Fruit fly (Drosophila melanogaster) whole organism, prepupa: Measurements from ENCODE around the gene CG34298.
A peak's percentile ranks its signal among the peaks of the same experiment; 100 is the strongest.

Experiments used
- Blimp-1 ChIP-seq: fragments of 200-800 bp; sonication (Bioruptor generic); optimal IDR thresholded peaks from 3 replicates; lab custom pipeline; 2017; ENCODE audit warnings: missing biosample characterization, missing genetic modification characterization, mild to moderate bottlenecking, moderate library complexity, missing genetic modification reagents
- CG10631 ChIP-seq: fragments of 200-800 bp; sonication (Bioruptor generic); optimal IDR thresholded peaks from 2 replicates; lab custom pipeline; 2016; ENCODE audit warnings: missing biosample characterization, missing genetic modification characterization
- CG11294 ChIP-seq: fragments of 200-800 bp; sonication (Bioruptor generic); IDR thresholded peaks from 2 replicates; pipeline ENCODE4 v1.3.6; 2022; ENCODE audit warnings: missing biosample characterization, missing genetic modification characterization
- CG11762 ChIP-seq: fragments of 200-800 bp; sonication (Bioruptor generic); optimal IDR thresholded peaks from 3 replicates; lab custom pipeline; 2016; ENCODE audit warnings: missing biosample characterization, missing genetic modification characterization; ENCODE audit not compliant: insufficient read depth
- CG11902 ChIP-seq: fragments of 200-800 bp; sonication (Bioruptor generic); optimal IDR thresholded peaks from 3 replicates; lab custom pipeline; 2016; ENCODE audit warnings: missing biosample characterization, missing genetic modification characterization
- CG15336 ChIP-seq: fragments of 200-800 bp; sonication (Bioruptor generic); IDR thresholded peaks from 2 replicates; pipeline ENCODE4 v1.3.6; 2022; ENCODE audit warnings: missing biosample characterization, missing genetic modification characterization
- CG1621 ChIP-seq: fragments of 200-800 bp; sonication (Bioruptor generic); optimal IDR thresholded peaks from 3 replicates; lab custom pipeline; 2018; ENCODE audit warnings: missing biosample characterization, mild to moderate bottlenecking, missing genetic modification characterization
- CG16779 ChIP-seq: fragments of 200-800 bp; sonication (Bioruptor generic); optimal IDR thresholded peaks from 3 replicates; lab custom pipeline; 2017; ENCODE audit warnings: missing biosample characterization, mild to moderate bottlenecking, missing genetic modification characterization
- CG3032 ChIP-seq: fragments of 200-800 bp; optimal IDR thresholded peaks from 2 replicates; lab custom pipeline; 2019; ENCODE audit warnings: missing biosample characterization, mild to moderate bottlenecking, missing genetic modification characterization, moderate library complexity
- CG31627 ChIP-seq: fragments of 200-800 bp; sonication (Bioruptor generic); optimal IDR thresholded peaks from 3 replicates; lab custom pipeline; 2016; ENCODE audit warnings: missing biosample characterization, missing genetic modification characterization
- CG32006 ChIP-seq: fragments of 200-800 bp; sonication (Bioruptor generic); optimal IDR thresholded peaks from 3 replicates; lab custom pipeline; 2017; ENCODE audit warnings: missing biosample characterization, mild to moderate bottlenecking, missing genetic modification characterization
- CG34406 ChIP-seq: fragments of 200-800 bp; sonication (Bioruptor generic); optimal IDR thresholded peaks from 3 replicates; lab custom pipeline; 2016; ENCODE audit warnings: missing biosample characterization, missing genetic modification characterization
- CG3919 ChIP-seq: fragments of 200-800 bp; sonication (Bioruptor generic); optimal IDR thresholded peaks from 3 replicates; lab custom pipeline; 2016; ENCODE audit warnings: missing biosample characterization, missing genetic modification characterization
- CG4318 ChIP-seq: fragments of 200-800 bp; sonication (Bioruptor generic); optimal IDR thresholded peaks from 3 replicates; lab custom pipeline; 2017; ENCODE audit warnings: missing biosample characterization, mild to moderate bottlenecking, missing genetic modification characterization
- CG6163 ChIP-seq: fragments of 200-800 bp; sonication (Bioruptor generic); IDR thresholded peaks from 3 replicates; pipeline ENCODE4 v1.3.6; 2022; ENCODE audit warnings: missing biosample characterization, missing genetic modification characterization
- CG6276 ChIP-seq: fragments of 200-800 bp; sonication (Bioruptor generic); optimal IDR thresholded peaks from 2 replicates; lab custom pipeline; 2017; ENCODE audit warnings: missing biosample characterization, mild to moderate bottlenecking, missing genetic modification characterization
- CG6808 ChIP-seq: fragments of 200-800 bp; sonication (Bioruptor generic); optimal IDR thresholded peaks from 3 replicates; lab custom pipeline; 2017; ENCODE audit warnings: missing biosample characterization, missing genetic modification characterization, mild to moderate bottlenecking, moderate library complexity, missing genetic modification reagents
- CG6854 ChIP-seq: fragments of 200-800 bp; sonication (Bioruptor generic); optimal IDR thresholded peaks from 2 replicates; lab custom pipeline; 2017; ENCODE audit warnings: missing biosample characterization, mild to moderate bottlenecking, missing genetic modification characterization
- CG7368 ChIP-seq: fragments of 200-800 bp; sonication (Bioruptor generic); optimal IDR thresholded peaks from 3 replicates; lab custom pipeline; 2016; ENCODE audit warnings: missing biosample characterization, missing genetic modification characterization
- CG8119 ChIP-seq: fragments of 200-800 bp; sonication (Bioruptor generic); IDR thresholded peaks from 3 replicates; pipeline ENCODE4 v1.3.6; 2022; ENCODE audit warnings: missing biosample characterization, missing genetic modification characterization
- CG8319 ChIP-seq: fragments of 200-800 bp; sonication (Bioruptor generic); optimal IDR thresholded peaks from 3 replicates; lab custom pipeline; 2016; ENCODE audit warnings: missing biosample characterization, missing genetic modification characterization
- Eip75B ChIP-seq: fragments of 200-800 bp; sonication (Bioruptor generic); optimal IDR thresholded peaks from 3 replicates; lab custom pipeline; 2016; ENCODE audit warnings: missing biosample characterization, missing genetic modification characterization
- Ets21C ChIP-seq: fragments of 200-800 bp; sonication (Bioruptor generic); optimal IDR thresholded peaks from 3 replicates; lab custom pipeline; 2016; ENCODE audit warnings: missing biosample characterization, missing genetic modification characterization
- Ets96B ChIP-seq: fragments of 200-800 bp; optimal IDR thresholded peaks from 2 replicates; lab custom pipeline; 2019; ENCODE audit warnings: missing biosample characterization, mild to moderate bottlenecking, missing genetic modification characterization, moderate library complexity
- Gug ChIP-seq: fragments of 200-800 bp; sonication (Bioruptor generic); IDR thresholded peaks from 2 replicates; pipeline ENCODE4 v1.3.6; 2022; ENCODE audit warnings: missing biosample characterization, missing genetic modification characterization
- Hr38 ChIP-seq: sonication (Bioruptor generic); optimal IDR thresholded peaks from 2 replicates; lab custom pipeline; 2016; ENCODE audit warnings: missing biosample characterization, missing genetic modification characterization
- Hr39 ChIP-seq: fragments of 200-800 bp; sonication (Bioruptor generic); optimal IDR thresholded peaks from 2 replicates; lab custom pipeline; 2016; ENCODE audit warnings: missing biosample characterization, missing genetic modification characterization
- Lpt ChIP-seq: fragments of 200-800 bp; sonication (Bioruptor generic); optimal IDR thresholded peaks from 3 replicates; lab custom pipeline; 2016; ENCODE audit warnings: missing biosample characterization, missing genetic modification characterization
- Met ChIP-seq: fragments of 200-800 bp; sonication (Bioruptor generic); optimal IDR thresholded peaks from 3 replicates; lab custom pipeline; 2016; ENCODE audit warnings: missing biosample characterization, missing genetic modification characterization
- OdsH ChIP-seq: fragments of 200-800 bp; sonication (Bioruptor generic); optimal IDR thresholded peaks from 3 replicates; lab custom pipeline; 2016; ENCODE audit warnings: missing biosample characterization, missing genetic modification characterization
- Smox ChIP-seq: fragments of 200-800 bp; sonication (Bioruptor generic); optimal IDR thresholded peaks from 3 replicates; lab custom pipeline; 2016; ENCODE audit warnings: missing biosample characterization, missing genetic modification characterization
- Sox102F ChIP-seq: fragments of 200-800 bp; sonication (Bioruptor generic); optimal IDR thresholded peaks from 2 replicates; lab custom pipeline; 2016; ENCODE audit warnings: missing biosample characterization, mild to moderate bottlenecking, missing genetic modification characterization
- Sox14 ChIP-seq: fragments of 200-800 bp; sonication (Bioruptor generic); optimal IDR thresholded peaks from 3 replicates; lab custom pipeline; 2016; ENCODE audit warnings: missing biosample characterization, missing genetic modification characterization
- Sox15 ChIP-seq: fragments of 200-800 bp; sonication (Bioruptor generic); optimal IDR thresholded peaks from 3 replicates; lab custom pipeline; 2016; ENCODE audit warnings: missing biosample characterization, missing genetic modification characterization
- achi ChIP-seq: fragments of 200-800 bp; sonication (Bioruptor generic); optimal IDR thresholded peaks from 3 replicates; lab custom pipeline; 2016; ENCODE audit warnings: missing biosample characterization, missing genetic modification characterization
- cyc ChIP-seq: fragments of 200-800 bp; sonication (Bioruptor generic); optimal IDR thresholded peaks from 3 replicates; lab custom pipeline; 2016; ENCODE audit warnings: missing biosample characterization, missing genetic modification characterization
- dsx ChIP-seq: fragments of 200-800 bp; optimal IDR thresholded peaks from 3 replicates; lab custom pipeline; 2019; ENCODE audit warnings: missing biosample characterization, mild to moderate bottlenecking, missing genetic modification characterization, moderate library complexity; ENCODE audit not compliant: poor library complexity, severe bottlenecking
- eg ChIP-seq: fragments of 200-800 bp; sonication (Bioruptor generic); IDR thresholded peaks from 3 replicates; pipeline ENCODE4 v1.3.6; 2022; ENCODE audit warnings: missing biosample characterization, missing genetic modification characterization
- esn ChIP-seq: fragments of 200-800 bp; sonication (Bioruptor generic); optimal IDR thresholded peaks from 2 replicates; lab custom pipeline; 2016; ENCODE audit warnings: missing biosample characterization, mild to moderate bottlenecking, missing genetic modification characterization, moderate library complexity
- fd59A ChIP-seq: fragments of 200-800 bp; sonication (Bioruptor generic); optimal IDR thresholded peaks from 2 replicates; lab custom pipeline; 2017; ENCODE audit warnings: missing biosample characterization, mild to moderate bottlenecking, missing genetic modification characterization, missing genetic modification reagents
- fd85E ChIP-seq: fragments of 200-800 bp; sonication (Bioruptor generic); optimal IDR thresholded peaks from 3 replicates; lab custom pipeline; 2016; ENCODE audit warnings: missing biosample characterization, missing genetic modification characterization
- fkh ChIP-seq: fragments of 200-800 bp; sonication (Bioruptor generic); optimal IDR thresholded peaks from 3 replicates; lab custom pipeline; 2017; ENCODE audit warnings: missing biosample characterization, mild to moderate bottlenecking, missing genetic modification characterization, moderate library complexity
- lz ChIP-seq: fragments of 200-800 bp; sonication (Bioruptor generic); optimal IDR thresholded peaks from 3 replicates; lab custom pipeline; 2016; ENCODE audit warnings: missing biosample characterization, missing genetic modification characterization
- net ChIP-seq: fragments of 200-800 bp; sonication (Bioruptor generic); optimal IDR thresholded peaks from 3 replicates; lab custom pipeline; 2016; ENCODE audit warnings: missing biosample characterization, missing genetic modification characterization
- salr ChIP-seq, 2 experiments: fragments of 200-800 bp; sonication (Bioruptor generic); optimal IDR thresholded peaks; 3 replicates each; lab custom pipeline; 2016 to 2018; ENCODE audit warnings: missing biosample characterization in 2 of 2, missing genetic modification characterization in 2 of 2, mild to moderate bottlenecking in 1 of 2
- spab ChIP-seq: fragments of 200-800 bp; sonication (Bioruptor generic); optimal IDR thresholded peaks from 2 replicates; lab custom pipeline; 2017; ENCODE audit warnings: missing biosample characterization, mild to moderate bottlenecking, missing genetic modification characterization, missing genetic modification reagents
- ss ChIP-seq, 2 experiments: fragments of 200-800 bp; sonication (Bioruptor generic); optimal IDR thresholded peaks; 2 replicates in 1 of 2; 3 replicates in 1 of 2; lab custom pipeline; 2017 to 2018; ENCODE audit warnings: mild to moderate bottlenecking in 2 of 2, missing biosample characterization in 2 of 2, missing genetic modification characterization in 2 of 2, moderate library complexity in 1 of 2
- svp ChIP-seq: fragments of 200-800 bp; sonication (Bioruptor generic); peaks from one replicate; lab custom pipeline; 2016; ENCODE audit warnings: missing biosample characterization, missing genetic modification characterization
- topi ChIP-seq: fragments of 200-800 bp; sonication (Bioruptor generic); optimal IDR thresholded peaks from 3 replicates; lab custom pipeline; 2016; ENCODE audit warnings: missing biosample characterization, missing genetic modification characterization

The CG34298 gene

dm6 chr3R:29978595-29978994 lies 21.0 kb upstream of the CG34298 start (continued):
- TF ChIP-seq CG3032 (no peak), CG6854 (no peak), CG6808 (GFP tag; lab: Kevin White, UChicago) (no peak), Gug (GFP tag; lab: Robert Waterston, UW) (no peak), Sox102F (peak; percentile 22), CG34406 (peak; percentile 0), esn (GFP tag; lab: Kevin White, UChicago) (no peak)

- TF ChIP-seq CG6808 (GFP tag; lab: Kevin White, UChicago) (no peak), ss (GFP tag; optimal IDR thresholded peaks at IDR 0.05; lab: Kevin White, UChicago) (no peak), CG3919 (GFP tag; lab: Kevin White, UChicago) (peak; percentile 32), CG8319 (GFP tag; lab: Kevin White, UChicago) (no peak), Ets21C (GFP tag; lab: Kevin White, UChicago) (peak; percentile 34), CG8119 (GFP tag; lab: Robert Waterston, UW) (peak; percentile 39), Eip75B (GFP tag; lab: Kevin White, UChicago) (peak; percentile 11), CG11294 (GFP tag; lab: Robert Waterston, UW) (no peak), Smox (GFP tag; lab: Kevin White, UChicago) (peak; percentile 14), CG34406 (peak; percentile 18), CG10631 (GFP tag; lab: Kevin White, UChicago) (peak; percentile 19), CG32006 (GFP tag; lab: Kevin White, UChicago) (peak; percentile 48), Blimp-1 (GFP tag; lab: Kevin White, UChicago) (no peak), lz (GFP tag; lab: Kevin White, UChicago) (peak; percentile 26), CG6854 (no peak), CG6163 (GFP tag; lab: Robert Waterston, UW) (peak; percentile 70), CG16779 (no peak), CG11902 (GFP tag; lab: Kevin White, UChicago) (no peak), cyc (GFP tag; lab: Kevin White, UChicago) (peak; percentile 48), CG1621 (tag; lab: Kevin White, UChicago) (no peak), CG7368 (GFP tag; lab: Kevin White, UChicago) (no peak), topi (GFP tag; lab: Kevin White, UChicago) (peak; percentile 25), achi (GFP tag; lab: Kevin White, UChicago) (peak; percentile 28), spab (no peak), dsx (GFP tag; lab: Kevin White, UChicago) (no peak), Hr38 (no peak), Sox15 (GFP tag; lab: Kevin White, UChicago) (no peak), Gug (GFP tag; lab: Robert Waterston, UW) (peak; percentile 24; the same call in 1 of the 2 replicates), CG3032 (no peak), Sox14 (GFP tag; lab: Kevin White, UChicago) (peak; percentile 24), fkh (no peak), net (GFP tag; lab: Kevin White, UChicago) (no peak), svp (GFP tag; lab: Kevin White, UChicago) (peak; percentile 79), Sox102F (peak; percentile 49), salr (GFP tag; optimal IDR thresholded peaks at IDR 0.05; lab: Kevin White, UChicago) (no peak), CG11762 (GFP tag; lab: Kevin White, UChicago) (peak; percentile 33), Ets96B (tag; lab: Kevin White, UChicago) (no peak), CG6276 (GFP tag; lab: Kevin White, UChicago) (peak; percentile 16), Hr39 (GFP tag; lab: Kevin White, UChicago) (peak; percentile 39), esn (GFP tag; lab: Kevin White, UChicago) (peak; percentile 49), fd85E (no peak), Met (GFP tag; lab: Kevin White, UChicago) (no peak), CG15336 (peak; percentile 72), CG31627 (GFP tag; lab: Kevin White, UChicago) (peak; percentile 7), eg (GFP tag; lab: Robert Waterston, UW) (peak; percentile 21; the same call in 1 of the 3 replicates), fd59A (GFP tag; lab: Kevin White, UChicago) (no peak), Lpt (GFP tag; lab: Kevin White, UChicago) (peak; percentile 15), CG4318 (GFP tag; lab: Kevin White, UChicago) (peak; percentile 6), OdsH (peak; percentile 59)
These were observed 18.1 kb upstream of the CG34298 start for dm6 chr3R:29981479-29981878.
